Worm (Caenorhabditis elegans) whole organism, mixed stage, embryonic: ENCODE measurements around the gene idpc-3.

Experiments used
- bed-3 ChIP-seq: fragments of 200-800 bp; sonication (Bioruptor generic); optimal IDR thresholded peaks from 3 replicates; lab custom pipeline; 2018; ENCODE audit warnings: mild to moderate bottlenecking, missing genetic modification characterization, moderate library complexity, missing compliant biosample characterization
- ceh-83 ChIP-seq: fragments of 200-800 bp; sonication (Bioruptor generic); optimal IDR thresholded peaks from 2 replicates; lab custom pipeline; 2018; ENCODE audit warnings: mild to moderate bottlenecking, missing genetic modification characterization, missing compliant biosample characterization
- cnd-1 ChIP-seq: fragments of 200-800 bp; sonication (Bioruptor generic); optimal IDR thresholded peaks from 2 replicates; lab custom pipeline; 2018; ENCODE audit warnings: mild to moderate bottlenecking, missing genetic modification characterization, missing compliant biosample characterization
- elt-3 ChIP-seq: fragments of 150-350 bp; optimal IDR thresholded peaks from 2 replicates; lab custom pipeline; 2014; ENCODE audit warnings: missing biosample characterization, missing genetic modification characterization
- lin-13 ChIP-seq: fragments of 150-350 bp; optimal IDR thresholded peaks from 2 replicates; lab custom pipeline; 2014; ENCODE audit warnings: missing biosample characterization, missing genetic modification characterization
- lin-32 ChIP-seq: fragments of 200-800 bp; sonication (Bioruptor generic); optimal IDR thresholded peaks from 2 replicates; lab custom pipeline; 2018; ENCODE audit warnings: mild to moderate bottlenecking, missing genetic modification characterization, missing compliant biosample characterization
- mab-5 ChIP-seq: fragments of 150-350 bp; optimal IDR thresholded peaks from 2 replicates; lab custom pipeline; 2014; ENCODE audit warnings: missing biosample characterization, missing genetic modification characterization
- nhr-12 ChIP-seq: fragments of 150-350 bp; optimal IDR thresholded peaks from 2 replicates; lab custom pipeline; 2014; ENCODE audit warnings: missing biosample characterization, missing genetic modification characterization
- nhr-237 ChIP-seq: fragments of 150-350 bp; optimal IDR thresholded peaks from 2 replicates; lab custom pipeline; 2014; ENCODE audit warnings: missing biosample characterization, missing genetic modification characterization
- nhr-76 ChIP-seq: sonication (generic microtip); optimal IDR thresholded peaks from 2 replicates; lab custom pipeline; 2017; ENCODE audit warnings: missing biosample characterization, missing genetic modification characterization
- sptf-1 ChIP-seq: sonication (generic microtip); optimal IDR thresholded peaks from 2 replicates; lab custom pipeline; 2017; ENCODE audit warnings: mild to moderate bottlenecking, missing genetic modification characterization, moderate library complexity, missing compliant biosample characterization
- tbx-8 ChIP-seq: fragments of 200-800 bp; sonication (Bioruptor generic); optimal IDR thresholded peaks from 2 replicates; lab custom pipeline; 2018; ENCODE audit warnings: mild to moderate bottlenecking, missing genetic modification characterization, moderate library complexity, missing compliant biosample characterization
- ztf-11 ChIP-seq: fragments of 150-350 bp; optimal IDR thresholded peaks from 2 replicates; lab custom pipeline; 2014; ENCODE audit warnings: missing biosample characterization, missing genetic modification characterization

Gene idpc-3

ce11 chrV:9582594-9583322, 46.3 kb downstream of the idpc-3 start, which contains the start of gene rtfo-1 (continued):
- TF ChIP-seq nhr-76 (tag; lab: Kevin White, UChicago) = peak; percentile 69
- TF ChIP-seq sptf-1 (tag; lab: Kevin White, UChicago) = peak; percentile 85
- peak; percentile 58 for TF ChIP-seq ceh-83
- no peak for TF ChIP-seq nhr-12 (tag; lab: Kevin White, UChicago)
- peak; percentile 39 for TF ChIP-seq lin-13 (tag; lab: Kevin White, UChicago)
- peak; percentile 8 for TF ChIP-seq bed-3
- TF ChIP-seq tbx-8 (GFP tag; lab: Kevin White, UChicago) = no peak
- TF ChIP-seq cnd-1 (tag; lab: Kevin White, UChicago) = peak; percentile 61
- peak; percentile 10 for TF ChIP-seq lin-32 (GFP tag; lab: Kevin White, UChicago)
- TF ChIP-seq elt-3 (tag; lab: Kevin White, UChicago) = no peak
- no peak for TF ChIP-seq mab-5 (tag; lab: Kevin White, UChicago)
- peak; percentile 57 for TF ChIP-seq ztf-11 (tag; lab: Kevin White, UChicago)
- peak; percentile 6 for TF ChIP-seq nhr-237
